Worm (Caenorhabditis elegans): ENCODE measurements around the gene F58B4.7.

The F58B4.7 gene

ce11 chrV:10965501-10965900 lies 42.4 kb upstream of the F58B4.7 start, which contains the start of the genes ctf-4 and eef-1G (continued):
- TF ChIP-seq hmg-11 (tag; optimal IDR thresholded peaks at IDR 0.05) (no peak), nhr-43 (tag; optimal IDR thresholded peaks at IDR 0.05; ENCODE audit: poor library complexity, severe bottlenecking) (peak; percentile 93), nhr-77 (tag; optimal IDR thresholded peaks at IDR 0.05) (peak; percentile 68), fkh-2 (tag; optimal IDR thresholded peaks at IDR 0.05) (no peak), ztf-11 (tag; optimal IDR thresholded peaks at IDR 0.05) (no peak), R02D3.7 (tag; optimal IDR thresholded peaks at IDR 0.05) (peak; percentile 82), daf-12 (tag; optimal IDR thresholded peaks at IDR 0.05) (no peak), elt-1 (tag; optimal IDR thresholded peaks at IDR 0.05) (peak; percentile 70), nhr-28 (tag; optimal IDR thresholded peaks at IDR 0.05) (no peak), snpc-4 (tag; optimal IDR thresholded peaks at IDR 0.05) (peak; percentile 93), ztf-4 (tag; optimal IDR thresholded peaks at IDR 0.05) (peak; percentile 71), fkh-10 (GFP tag; optimal IDR thresholded peaks at IDR 0.05) (peak; percentile 62), tbx-2 (tag; optimal IDR thresholded peaks at IDR 0.05) (peak; percentile 88), nhr-67 (tag; optimal IDR thresholded peaks at IDR 0.05) (peak; percentile 39), ceh-16 (tag; optimal IDR thresholded peaks at IDR 0.05) (no peak), pqm-1 (tag; optimal IDR thresholded peaks at IDR 0.05) (peak; percentile 94), lin-39 (tag; optimal IDR thresholded peaks at IDR 0.05) (peak; percentile 96), elt-3 (tag; optimal IDR thresholded peaks at IDR 0.05) (peak in 1 of 3 experiments; percentile 52), unc-62 (GFP tag; optimal IDR thresholded peaks at IDR 0.05) (peak; percentile 77), mdl-1 (tag; optimal IDR thresholded peaks at IDR 0.05) (peak; percentile 3)

- TF ChIP-seq daf-12 (tag; optimal IDR thresholded peaks at IDR 0.05) = no peak
- TF ChIP-seq zag-1 (tag; optimal IDR thresholded peaks at IDR 0.05) = no peak
- no peak for TF ChIP-seq egl-27 (tag; optimal IDR thresholded peaks at IDR 0.05)
- peak; percentile 42 for TF ChIP-seq snpc-4 (tag; optimal IDR thresholded peaks at IDR 0.05)
- TF ChIP-seq lin-39 (tag; optimal IDR thresholded peaks at IDR 0.05) = peak; percentile 56
- peak; percentile 51 for TF ChIP-seq nhr-11 (tag; optimal IDR thresholded peaks at IDR 0.05)
- peak; percentile 60 for TF ChIP-seq ama-1 (optimal IDR thresholded peaks at IDR 0.05)
- peak; percentile 27 for TF ChIP-seq elt-2 (tag; optimal IDR thresholded peaks at IDR 0.05)
- peak; percentile 32 for TF ChIP-seq ceh-28 (tag; optimal IDR thresholded peaks at IDR 0.05)
- TF ChIP-seq nhr-12 (tag; optimal IDR thresholded peaks at IDR 0.05) = no peak
- TF ChIP-seq lsy-12 (tag; optimal IDR thresholded peaks at IDR 0.05) = peak; percentile 43
- no peak for TF ChIP-seq nhr-77 (tag; optimal IDR thresholded peaks at IDR 0.05)
- peak; percentile 20 for TF ChIP-seq pqm-1 (tag; optimal IDR thresholded peaks at IDR 0.05)
- no peak for TF ChIP-seq elt-1 (tag; optimal IDR thresholded peaks at IDR 0.05)
- TF ChIP-seq fkh-10 (GFP tag; optimal IDR thresholded peaks at IDR 0.05) = peak; percentile 67
- no peak for TF ChIP-seq fkh-2 (tag; optimal IDR thresholded peaks at IDR 0.05)
- no peak for TF ChIP-seq eor-1 (tag; optimal IDR thresholded peaks at IDR 0.05)
- no peak for TF ChIP-seq fos-1 (tag; optimal IDR thresholded peaks at IDR 0.05)
- TF ChIP-seq skn-1 (tag; optimal IDR thresholded peaks at IDR 0.05) = no peak
- TF ChIP-seq nfya-1 (tag; optimal IDR thresholded peaks at IDR 0.05; ENCODE audit: insufficient read depth) = peak; percentile 73
- no peak for TF ChIP-seq ceh-16 (tag; optimal IDR thresholded peaks at IDR 0.05)
- no peak for TF ChIP-seq ztf-11 (tag; optimal IDR thresholded peaks at IDR 0.05)
- peak; percentile 81 for TF ChIP-seq hmg-11 (tag; optimal IDR thresholded peaks at IDR 0.05)
- TF ChIP-seq mdl-1 (tag; optimal IDR thresholded peaks at IDR 0.05) = no peak
- no peak for TF ChIP-seq nhr-25 (tag; optimal IDR thresholded peaks at IDR 0.05)
- no peak for TF ChIP-seq nhr-28 (tag; optimal IDR thresholded peaks at IDR 0.05)
- TF ChIP-seq jun-1 (tag; optimal IDR thresholded peaks at IDR 0.05) = peak; percentile 52
- TF ChIP-seq pha-4 (tag; optimal IDR thresholded peaks at IDR 0.05) = peak; percentile 34
- TF ChIP-seq unc-62 (GFP tag; optimal IDR thresholded peaks at IDR 0.05) = no peak
- TF ChIP-seq unc-39 (tag; optimal IDR thresholded peaks at IDR 0.05) = no peak
- peak; percentile 76 for TF ChIP-seq egl-5 (tag; optimal IDR thresholded peaks at IDR 0.05)
- peak; percentile 59 for TF ChIP-seq tbx-2 (tag; optimal IDR thresholded peaks at IDR 0.05)
- TF ChIP-seq ceh-9 (tag; optimal IDR thresholded peaks at IDR 0.05) = no peak
- TF ChIP-seq lin-15B (tag; optimal IDR thresholded peaks at IDR 0.05) = no peak
- TF ChIP-seq nhr-23 (tag; optimal IDR thresholded peaks at IDR 0.05) = no peak
These were observed 38.3 kb upstream of the F58B4.7 start for ce11 chrV:10961448-10961870.

- TF ChIP-seq fkh-10 (GFP tag; optimal IDR thresholded peaks at IDR 0.05) (no peak), eor-1 (tag; optimal IDR thresholded peaks at IDR 0.05) (no peak), pqm-1 (tag; optimal IDR thresholded peaks at IDR 0.05) (peak; percentile 59), ceh-28 (tag; optimal IDR thresholded peaks at IDR 0.05) (no peak), elt-2 (tag; optimal IDR thresholded peaks at IDR 0.05) (peak; percentile 65), ceh-9 (tag; optimal IDR thresholded peaks at IDR 0.05) (no peak), nhr-11 (tag; optimal IDR thresholded peaks at IDR 0.05) (no peak), pha-4 (tag; optimal IDR thresholded peaks at IDR 0.05) (peak; percentile 74), unc-62 (GFP tag; optimal IDR thresholded peaks at IDR 0.05) (no peak), lin-15B (tag; optimal IDR thresholded peaks at IDR 0.05) (peak; percentile 21), unc-39 (tag; optimal IDR thresholded peaks at IDR 0.05) (no peak), lsy-12 (tag; optimal IDR thresholded peaks at IDR 0.05) (no peak), mml-1 (tag; optimal IDR thresholded peaks at IDR 0.05) (no peak)
These were observed 37.4 kb upstream of the F58B4.7 start, which contains the start of gene vps-36 for ce11 chrV:10960544-10960943. Gene vps-36 (minus strand): TSS chrV:10960669.
